Worm (Caenorhabditis elegans): ENCODE data around the gene F38C2.7.

F38C2.7 gene

ce11 chrIV:16290745-16291144, 13.6 kb upstream of the F38C2.7 start, which contains the start of gene srz-75:
Gene srz-75 (minus strand): TSS chrIV:16290845.
- no peak for TF ChIP-seq ama-1 (optimal IDR thresholded peaks at IDR 0.05)
- TF ChIP-seq snu-23 (GFP tag; optimal IDR thresholded peaks at IDR 0.05): no peak

ce11 chrIV:16280614-16281013, 3.4 kb upstream of the F38C2.7 start, which contains the start of gene clec-191:
Gene clec-191 (minus strand): TSS chrIV:16280714.
- TF ChIP-seq mdl-1 (tag; optimal IDR thresholded peaks at IDR 0.05) (no peak), unc-130 (tag; optimal IDR thresholded peaks at IDR 0.05) (no peak), F16B12.6 (tag; optimal IDR thresholded peaks at IDR 0.05) (no peak), C34B4.2 (tag; optimal IDR thresholded peaks at IDR 0.05) (no peak), sox-4 (tag; optimal IDR thresholded peaks at IDR 0.05) (no peak), sptf-1 (tag; optimal IDR thresholded peaks at IDR 0.05) (no peak)

- TF ChIP-seq egl-13 (tag; optimal IDR thresholded peaks at IDR 0.05) (no peak), lin-14 (GFP tag; optimal IDR thresholded peaks at IDR 0.05) (no peak), ceh-90 (tag; optimal IDR thresholded peaks at IDR 0.05) (no peak), ztf-4 (tag; optimal IDR thresholded peaks at IDR 0.05) (no peak), pag-3 (tag; optimal IDR thresholded peaks at IDR 0.05; ENCODE audit: borderline replicate concordance, insufficient read depth) (no peak), nhr-20 (tag; optimal IDR thresholded peaks at IDR 0.05) (no peak)
These were observed 711 bp upstream of the F38C2.7 start, which contains the start of gene ccch-2 for ce11 chrIV:16277902-16278301. Gene ccch-2 (plus strand): TSS chrIV:16278202.

- TF ChIP-seq sup-37 (GFP tag; optimal IDR thresholded peaks at IDR 0.05) (no peak), pax-3 (tag; optimal IDR thresholded peaks at IDR 0.05) (no peak), Y116A8C.19 (tag; optimal IDR thresholded peaks at IDR 0.05; ENCODE audit: borderline replicate concordance) (no peak), aha-1 (tag; optimal IDR thresholded peaks at IDR 0.05) (no peak), alr-1 (tag; optimal IDR thresholded peaks at IDR 0.05; ENCODE audit: borderline replicate concordance) (no peak), lsy-2 (tag; optimal IDR thresholded peaks at IDR 0.05) (no peak), pag-3 (tag; optimal IDR thresholded peaks at IDR 0.05; ENCODE audit: borderline replicate concordance, insufficient read depth) (no peak), unc-98 (GFP tag; IDR thresholded peaks at IDR 0.05) (no peak), nhr-71 (tag; optimal IDR thresholded peaks at IDR 0.05) (no peak)
These were observed 6.2 kb downstream of the F38C2.7 start, which contains the start of gene F38C2.4 for ce11 chrIV:16270955-16271354. Gene F38C2.4 (plus strand): TSS chrIV:16271255.

ce11 chrIV:16257330-16257729, 19.9 kb downstream of the F38C2.7 start, which contains the start of gene hlh-31:
Gene hlh-31 (plus strand): TSS chrIV:16257630.
- TF ChIP-seq nhr-20 (tag; optimal IDR thresholded peaks at IDR 0.05): no peak
- no peak for TF ChIP-seq irx-1 (tag; optimal IDR thresholded peaks at IDR 0.05)
- TF ChIP-seq nhr-71 (tag; optimal IDR thresholded peaks at IDR 0.05): no peak

- TF ChIP-seq snpc-4 (tag; optimal IDR thresholded peaks at IDR 0.05): no peak
- TF ChIP-seq nhr-84 (tag; optimal IDR thresholded peaks at IDR 0.05): no peak
- TF ChIP-seq lin-35 (GFP tag; optimal IDR thresholded peaks at IDR 0.05): no peak
- no peak for TF ChIP-seq pax-3 (tag; optimal IDR thresholded peaks at IDR 0.05)
- no peak for TF ChIP-seq grh-1 (GFP tag; IDR thresholded peaks at IDR 0.05)
- no peak for TF ChIP-seq ceh-90 (tag; optimal IDR thresholded peaks at IDR 0.05)
- TF ChIP-seq tlp-1 (tag; optimal IDR thresholded peaks at IDR 0.05): no peak
- no peak for TF ChIP-seq elt-2 (tag; optimal IDR thresholded peaks at IDR 0.05)
These were observed 22.7 kb downstream of the F38C2.7 start, which contains the start of gene hlh-17 for ce11 chrIV:16254464-16254863. Gene hlh-17 (plus strand): TSS chrIV:16254764.

ce11 chrIV:16247131-16247530, 30.1 kb downstream of the F38C2.7 start, which contains the start of gene F38C2.1:
Gene F38C2.1 (plus strand): TSS chrIV:16247431.
- TF ChIP-seq rnt-1 (tag; optimal IDR thresholded peaks at IDR 0.05) (no peak), C16A3.4 (tag; optimal IDR thresholded peaks at IDR 0.05) (no peak)

Data from whole organism, L1 larva.